Fruit fly (Drosophila melanogaster) whole organism, embryonic: ENCODE measurements around the gene CG9616.
A peak's percentile ranks its signal among the peaks of the same experiment; 100 is the strongest.

Experiments used
- CG10979 ChIP-seq: fragments of 200-800 bp; sonication (Bioruptor generic); optimal IDR thresholded peaks from 2 replicates; lab custom pipeline; 2018; ENCODE audit warnings: missing biosample characterization, mild to moderate bottlenecking, missing genetic modification characterization, moderate library complexity
- CG12104 ChIP-seq: fragments of 200-800 bp; sonication (Bioruptor generic); optimal IDR thresholded peaks from 3 replicates; lab custom pipeline; 2016; ENCODE audit warnings: missing biosample characterization, missing genetic modification characterization
- CG12659 ChIP-seq: fragments of 200-800 bp; sonication (Bioruptor generic); optimal IDR thresholded peaks from 3 replicates; lab custom pipeline; 2017; ENCODE audit warnings: mild to moderate bottlenecking, missing biosample characterization, missing genetic modification reagents, missing genetic modification characterization
- CG13287 ChIP-seq: fragments of 200-800 bp; sonication (Bioruptor generic); IDR thresholded peaks from 2 replicates; pipeline ENCODE4 v1.3.6; 2022; ENCODE audit warnings: missing biosample characterization, missing genetic modification characterization; ENCODE audit not compliant: partially characterized antibody
- CG13424 ChIP-seq: fragments of 200-800 bp; sonication (Bioruptor generic); optimal IDR thresholded peaks from 2 replicates; lab custom pipeline; 2019; ENCODE audit warnings: missing biosample characterization, mild to moderate bottlenecking, missing genetic modification characterization, moderate library complexity
- CG15011 ChIP-seq: fragments of 200-800 bp; sonication (Bioruptor generic); optimal IDR thresholded peaks from 3 replicates; lab custom pipeline; 2018; ENCODE audit warnings: missing biosample characterization, mild to moderate bottlenecking, missing genetic modification characterization
- CG1602 ChIP-seq: fragments of 200-800 bp; sonication (Bioruptor generic); optimal IDR thresholded peaks from 3 replicates; lab custom pipeline; 2016; ENCODE audit warnings: missing biosample characterization, missing genetic modification characterization
- CG17361 ChIP-seq: fragments of 200-800 bp; sonication (Bioruptor generic); IDR thresholded peaks from 3 replicates; pipeline ENCODE4 v1.3.6; 2022; ENCODE audit warnings: missing biosample characterization, missing genetic modification characterization
- CG18764 ChIP-seq: fragments of 200-800 bp; sonication (Bioruptor generic); optimal IDR thresholded peaks from 3 replicates; lab custom pipeline; 2016; ENCODE audit warnings: missing biosample characterization, missing genetic modification characterization
- CG30020 ChIP-seq: fragments of 200-800 bp; optimal IDR thresholded peaks from 2 replicates; lab custom pipeline; 2019; ENCODE audit warnings: missing biosample characterization, mild to moderate bottlenecking, missing genetic modification characterization, moderate library complexity
- CG30431 ChIP-seq: fragments of 200-800 bp; sonication (Bioruptor generic); optimal IDR thresholded peaks from 2 replicates; lab custom pipeline; 2017; ENCODE audit warnings: missing biosample characterization, missing genetic modification characterization
- CG32532 ChIP-seq: fragments of 200-800 bp; sonication (Bioruptor generic); IDR thresholded peaks from 2 replicates; pipeline ENCODE4 v1.3.6; 2022; ENCODE audit warnings: missing biosample characterization, missing genetic modification characterization
- CG33557 ChIP-seq: fragments of 200-800 bp; sonication (Bioruptor generic); optimal IDR thresholded peaks from 2 replicates; lab custom pipeline; 2019; ENCODE audit warnings: missing biosample characterization, mild to moderate bottlenecking, missing genetic modification characterization, moderate library complexity
- CG3847 ChIP-seq: fragments of 200-800 bp; sonication (Bioruptor generic); IDR thresholded peaks from 2 replicates; pipeline ENCODE4 v1.3.6; 2022; ENCODE audit warnings: missing biosample characterization, missing genetic modification characterization
- CG4282 ChIP-seq: fragments of 200-800 bp; sonication (Bioruptor generic); optimal IDR thresholded peaks from 2 replicates; lab custom pipeline; 2016; ENCODE audit warnings: missing biosample characterization, missing genetic modification characterization
- CG43689 ChIP-seq: fragments of 200-800 bp; sonication (Bioruptor generic); IDR thresholded peaks from 2 replicates; pipeline ENCODE4 v1.3.6; 2022; ENCODE audit warnings: missing biosample characterization, missing genetic modification characterization
- CG6175 ChIP-seq: fragments of 200-800 bp; sonication (Bioruptor generic); IDR thresholded peaks from 3 replicates; pipeline ENCODE4 v1.3.6; 2022; ENCODE audit warnings: missing biosample characterization, missing genetic modification characterization
- CG7963 ChIP-seq: fragments of 200-800 bp; sonication (Bioruptor generic); IDR thresholded peaks from 3 replicates; pipeline ENCODE4 v1.3.6; 2022; ENCODE audit warnings: missing biosample characterization, missing genetic modification characterization; ENCODE audit not compliant: partially characterized antibody
- Deaf1 ChIP-seq: fragments of 200-800 bp; optimal IDR thresholded peaks from 3 replicates; lab custom pipeline; 2019; ENCODE audit warnings: missing biosample characterization, mild to moderate bottlenecking, missing genetic modification characterization, moderate library complexity
- ERR ChIP-seq: fragments of 200-800 bp; sonication (Bioruptor generic); optimal IDR thresholded peaks from 2 replicates; lab custom pipeline; 2016; ENCODE audit warnings: missing biosample characterization, missing genetic modification characterization
- Gsc ChIP-seq: fragments of 200-800 bp; sonication (Bioruptor generic); IDR thresholded peaks from 2 replicates; pipeline ENCODE4 v1.3.6; 2022; ENCODE audit warnings: missing biosample characterization, missing genetic modification characterization
- Gug ChIP-seq: fragments of 200-800 bp; sonication (Bioruptor generic); IDR thresholded peaks from 4 replicates; pipeline ENCODE4 v1.3.6; 2022; ENCODE audit warnings: missing biosample characterization, missing genetic modification characterization
- Hsf ChIP-seq: fragments of 200-800 bp; sonication (Bioruptor generic); optimal IDR thresholded peaks from 3 replicates; lab custom pipeline; 2016; ENCODE audit warnings: missing biosample characterization, missing genetic modification characterization
- Kr ChIP-seq: fragments of 200-800 bp; sonication (Bioruptor generic); optimal IDR thresholded peaks from 2 replicates; lab custom pipeline; 2017; ENCODE audit warnings: missing biosample characterization, mild to moderate bottlenecking, missing genetic modification characterization
- MESR4 ChIP-seq: fragments of 200-800 bp; sonication (Bioruptor generic); optimal IDR thresholded peaks from 2 replicates; lab custom pipeline; 2018; ENCODE audit warnings: missing biosample characterization, mild to moderate bottlenecking, missing genetic modification characterization, moderate library complexity
- Mrtf ChIP-seq: fragments of 200-800 bp; sonication (Bioruptor generic); IDR thresholded peaks from 3 replicates; pipeline ENCODE4 v1.3.6; 2022; ENCODE audit warnings: missing biosample characterization, missing genetic modification characterization
- Nf-YA ChIP-seq: fragments of 200-800 bp; sonication (Bioruptor generic); IDR thresholded peaks from 2 replicates; pipeline ENCODE4 v1.3.6; 2022; ENCODE audit warnings: missing biosample characterization, missing genetic modification characterization
- Nf-YC ChIP-seq: fragments of 200-800 bp; optimal IDR thresholded peaks from 3 replicates; lab custom pipeline; 2019; ENCODE audit warnings: missing biosample characterization, mild to moderate bottlenecking, missing genetic modification characterization, moderate library complexity
- Optix ChIP-seq: fragments of 200-800 bp; sonication (Bioruptor generic); IDR thresholded peaks from 3 replicates; pipeline ENCODE4 v1.3.6; 2022; ENCODE audit warnings: missing biosample characterization, missing genetic modification characterization
- Sox100B ChIP-seq: fragments of 200-800 bp; sonication (Bioruptor generic); optimal IDR thresholded peaks from 3 replicates; lab custom pipeline; 2018; ENCODE audit warnings: missing biosample characterization, mild to moderate bottlenecking, missing genetic modification characterization
- ac ChIP-seq: fragments of 200-800 bp; sonication (Bioruptor generic); optimal IDR thresholded peaks from 3 replicates; lab custom pipeline; 2017; ENCODE audit warnings: missing biosample characterization, mild to moderate bottlenecking, missing genetic modification characterization
- ap ChIP-seq: fragments of 200-800 bp; sonication (Bioruptor generic); IDR thresholded peaks from 2 replicates; pipeline ENCODE4 v1.3.6; 2022; ENCODE audit warnings: missing biosample characterization, missing genetic modification characterization
- ash1 ChIP-seq: fragments of 200-800 bp; sonication (Bioruptor generic); optimal IDR thresholded peaks from 2 replicates; lab custom pipeline; 2018; ENCODE audit warnings: missing biosample characterization, mild to moderate bottlenecking, missing genetic modification characterization
- btn ChIP-seq: fragments of 200-800 bp; sonication (Bioruptor generic); optimal IDR thresholded peaks from 2 replicates; lab custom pipeline; 2016; ENCODE audit warnings: missing biosample characterization, missing genetic modification characterization
- da ChIP-seq: fragments of 200-800 bp; sonication (Bioruptor generic); optimal IDR thresholded peaks from 2 replicates; lab custom pipeline; 2016; ENCODE audit warnings: missing biosample characterization, missing genetic modification characterization
- dati ChIP-seq: fragments of 200-800 bp; sonication (Bioruptor generic); IDR thresholded peaks from 2 replicates; pipeline ENCODE4 v1.3.6; 2022; ENCODE audit warnings: missing biosample characterization, missing genetic modification characterization
- ewg ChIP-seq: fragments of 200-800 bp; sonication (Bioruptor generic); optimal IDR thresholded peaks from 3 replicates; lab custom pipeline; 2017; ENCODE audit warnings: mild to moderate bottlenecking, missing biosample characterization, missing genetic modification reagents, missing genetic modification characterization
- fd102C ChIP-seq: fragments of 200-800 bp; sonication (Bioruptor generic); optimal IDR thresholded peaks from 2 replicates; lab custom pipeline; 2018; ENCODE audit warnings: missing biosample characterization, mild to moderate bottlenecking, missing genetic modification characterization, moderate library complexity
- gem ChIP-seq: fragments of 200-800 bp; sonication (Bioruptor generic); optimal IDR thresholded peaks from 2 replicates; lab custom pipeline; 2019; ENCODE audit warnings: missing biosample characterization, mild to moderate bottlenecking, missing genetic modification characterization, moderate library complexity
- grn ChIP-seq: fragments of 200-800 bp; sonication (Bioruptor generic); optimal IDR thresholded peaks from 3 replicates; lab custom pipeline; 2017; ENCODE audit warnings: missing biosample characterization, missing genetic modification characterization
- gt ChIP-seq: fragments of 200-800 bp; sonication (Bioruptor generic); IDR thresholded peaks from 2 replicates; pipeline ENCODE4 v1.3.6; 2022; ENCODE audit warnings: missing biosample characterization, missing genetic modification characterization
- hb ChIP-seq: fragments of 200-800 bp; sonication (Bioruptor generic); IDR thresholded peaks from 3 replicates; pipeline ENCODE4 v1.3.6; 2022; ENCODE audit warnings: missing biosample characterization, missing genetic modification characterization; ENCODE audit not compliant: partially characterized antibody
- hbn ChIP-seq: fragments of 200-800 bp; sonication (Bioruptor generic); IDR thresholded peaks from 2 replicates; pipeline ENCODE4 v1.3.6; 2022; ENCODE audit warnings: missing biosample characterization, missing genetic modification characterization; ENCODE audit not compliant: partially characterized antibody
- mld ChIP-seq: fragments of 200-800 bp; sonication (Bioruptor generic); IDR thresholded peaks from 3 replicates; pipeline ENCODE4 v1.3.6; 2022; ENCODE audit warnings: missing biosample characterization, missing genetic modification characterization; ENCODE audit not compliant: partially characterized antibody
- org-1 ChIP-seq: fragments of 200-800 bp; sonication (Bioruptor generic); optimal IDR thresholded peaks from 2 replicates; lab custom pipeline; 2017; ENCODE audit warnings: missing biosample characterization, missing genetic modification characterization
- pb ChIP-seq: fragments of 200-800 bp; sonication (Bioruptor generic); optimal IDR thresholded peaks from 3 replicates; lab custom pipeline; 2016; ENCODE audit warnings: missing biosample characterization, missing genetic modification characterization
- seq ChIP-seq: fragments of 200-800 bp; sonication (Bioruptor generic); IDR thresholded peaks from 2 replicates; pipeline ENCODE4 v1.3.6; 2022; ENCODE audit warnings: missing biosample characterization, missing genetic modification characterization
- sisA ChIP-seq: fragments of 200-800 bp; sonication (Bioruptor generic); IDR thresholded peaks from 2 replicates; pipeline ENCODE4 v1.3.6; 2022; ENCODE audit warnings: missing biosample characterization, missing genetic modification characterization
- slbo ChIP-seq: fragments of 200-800 bp; sonication (Bioruptor generic); IDR thresholded peaks from 2 replicates; pipeline ENCODE4 v1.3.6; 2022; ENCODE audit warnings: missing biosample characterization, missing genetic modification characterization
- so ChIP-seq: fragments of 200-800 bp; sonication (Bioruptor generic); IDR thresholded peaks from 3 replicates; pipeline ENCODE4 v1.3.6; 2022; ENCODE audit warnings: missing biosample characterization, missing genetic modification characterization
- vfl ChIP-seq: fragments of 200-800 bp; sonication (Bioruptor generic); optimal IDR thresholded peaks from 2 replicates; lab custom pipeline; 2016; ENCODE audit warnings: missing biosample characterization, missing genetic modification characterization

Gene CG9616

dm6 chr3R:14283754-14284421, 38.6 kb upstream of the CG9616 start (continued):
- no peak for TF ChIP-seq slbo (GFP tag; lab: Robert Waterston, UW)
- TF ChIP-seq hb (GFP tag; lab: Robert Waterston, UW) = no peak
- peak; percentile 95 for TF ChIP-seq vfl
- TF ChIP-seq so (GFP tag; lab: Robert Waterston, UW) = no peak
- no peak for TF ChIP-seq CG3847 (GFP tag; lab: Robert Waterston, UW)
- TF ChIP-seq CG10979 (tag; lab: Kevin White, UChicago) = peak; percentile 98
- peak; percentile 86 for TF ChIP-seq CG30020 (tag; lab: Kevin White, UChicago)
- TF ChIP-seq ap (GFP tag; lab: Robert Waterston, UW) = no peak
- TF ChIP-seq fd102C = peak; percentile 75
- TF ChIP-seq Nf-YA = no peak
- no peak for TF ChIP-seq gt (GFP tag; lab: Robert Waterston, UW)
- TF ChIP-seq CG7963 (GFP tag; lab: Robert Waterston, UW) = no peak
- no peak for TF ChIP-seq sisA (GFP tag; lab: Robert Waterston, UW)
- no peak for TF ChIP-seq hbn
- peak; percentile 89 for TF ChIP-seq ac
- peak; percentile 87 for TF ChIP-seq da (GFP tag; lab: Kevin White, UChicago)
- TF ChIP-seq Optix (GFP tag; lab: Robert Waterston, UW) = no peak
- no peak for TF ChIP-seq CG6175 (GFP tag; lab: Robert Waterston, UW)
- peak; percentile 97 for TF ChIP-seq CG18764 (GFP tag; lab: Kevin White, UChicago)
- TF ChIP-seq CG13424 = peak; percentile 99
- no peak for TF ChIP-seq CG17361 (GFP tag; lab: Robert Waterston, UW)
- peak; percentile 95 for TF ChIP-seq Gug
- peak; percentile 99 for TF ChIP-seq CG1602 (GFP tag; lab: Kevin White, UChicago)
- TF ChIP-seq btn (GFP tag; lab: Kevin White, UChicago) = peak; percentile 75
- no peak for TF ChIP-seq CG13287 (GFP tag; lab: Robert Waterston, UW)
- peak; percentile 93 for TF ChIP-seq CG33557
- no peak for TF ChIP-seq CG43689 (GFP tag; lab: Robert Waterston, UW)
- TF ChIP-seq MESR4 = peak; percentile 73
- TF ChIP-seq CG15011 (GFP tag; lab: Kevin White, UChicago) = peak; percentile 98
- peak; percentile 99 for TF ChIP-seq Hsf
- no peak for TF ChIP-seq seq (GFP tag; lab: Robert Waterston, UW)
- no peak for TF ChIP-seq Gsc (GFP tag; lab: Robert Waterston, UW)
- peak; percentile 96 for TF ChIP-seq ewg (GFP tag; lab: Kevin White, UChicago)
- no peak for TF ChIP-seq mld

- no peak for TF ChIP-seq CG30431 (GFP tag; lab: Kevin White, UChicago)
- TF ChIP-seq gem (tag; lab: Kevin White, UChicago) = peak; percentile 71
- TF ChIP-seq Mrtf = no peak
- TF ChIP-seq dati (GFP tag; lab: Robert Waterston, UW) = no peak
- TF ChIP-seq Nf-YC (tag; lab: Kevin White, UChicago) = no peak
- no peak for TF ChIP-seq Kr (GFP tag; lab: Kevin White, UChicago)
- TF ChIP-seq ash1 (GFP tag; lab: Kevin White, UChicago) = no peak
- no peak for TF ChIP-seq CG43689 (GFP tag; lab: Robert Waterston, UW)
- TF ChIP-seq Deaf1 (tag; lab: Kevin White, UChicago) = no peak
- TF ChIP-seq CG4282 (GFP tag; lab: Kevin White, UChicago) = no peak
- no peak for TF ChIP-seq CG32532 (GFP tag; lab: Robert Waterston, UW)
- TF ChIP-seq grn (GFP tag; lab: Kevin White, UChicago) = no peak
- TF ChIP-seq CG12104 (GFP tag; lab: Kevin White, UChicago) = no peak
- TF ChIP-seq pb (GFP tag; lab: Kevin White, UChicago) = no peak
- TF ChIP-seq org-1 (GFP tag; lab: Kevin White, UChicago) = no peak
- TF ChIP-seq ERR = peak; percentile 4
- TF ChIP-seq CG12659 (GFP tag; lab: Kevin White, UChicago) = no peak
- TF ChIP-seq Sox100B (GFP tag; lab: Kevin White, UChicago) = peak; percentile 7
Measured at dm6 chr3R:14283042-14283626, 37.9 kb upstream of the CG9616 start.
